Fruit fly (Drosophila melanogaster) whole organism, prepupa: ENCODE measurements around the gene spdi.
"Not testable (repeated sequence)": the region's sequence is repeated elsewhere in the genome, so short reads cannot be mapped to it uniquely, and the experiment has no call there.

Source experiments
- Blimp-1 ChIP-seq: fragments of 200-800 bp; sonication (Bioruptor generic); optimal IDR thresholded peaks from 3 replicates; lab custom pipeline; 2017; ENCODE audit warnings: missing biosample characterization, missing genetic modification characterization, mild to moderate bottlenecking, moderate library complexity, missing genetic modification reagents
- CG10669 ChIP-seq: fragments of 200-800 bp; sonication (Bioruptor generic); optimal IDR thresholded peaks from 3 replicates; lab custom pipeline; 2018; ENCODE audit warnings: missing biosample characterization, mild to moderate bottlenecking, missing genetic modification characterization, moderate library complexity
- CG11294 ChIP-seq: fragments of 200-800 bp; sonication (Bioruptor generic); IDR thresholded peaks from 2 replicates; pipeline ENCODE4 v1.3.6; 2022; ENCODE audit warnings: missing biosample characterization, missing genetic modification characterization
- CG16779 ChIP-seq: fragments of 200-800 bp; sonication (Bioruptor generic); optimal IDR thresholded peaks from 3 replicates; lab custom pipeline; 2017; ENCODE audit warnings: missing biosample characterization, mild to moderate bottlenecking, missing genetic modification characterization
- CG3032 ChIP-seq: fragments of 200-800 bp; optimal IDR thresholded peaks from 2 replicates; lab custom pipeline; 2019; ENCODE audit warnings: missing biosample characterization, mild to moderate bottlenecking, missing genetic modification characterization, moderate library complexity
- CG31627 ChIP-seq: fragments of 200-800 bp; sonication (Bioruptor generic); optimal IDR thresholded peaks from 3 replicates; lab custom pipeline; 2016; ENCODE audit warnings: missing biosample characterization, missing genetic modification characterization
- CG32006 ChIP-seq: fragments of 200-800 bp; sonication (Bioruptor generic); optimal IDR thresholded peaks from 3 replicates; lab custom pipeline; 2017; ENCODE audit warnings: missing biosample characterization, mild to moderate bottlenecking, missing genetic modification characterization
- CG34406 ChIP-seq: fragments of 200-800 bp; sonication (Bioruptor generic); optimal IDR thresholded peaks from 3 replicates; lab custom pipeline; 2016; ENCODE audit warnings: missing biosample characterization, missing genetic modification characterization
- CG3919 ChIP-seq: fragments of 200-800 bp; sonication (Bioruptor generic); optimal IDR thresholded peaks from 3 replicates; lab custom pipeline; 2016; ENCODE audit warnings: missing biosample characterization, missing genetic modification characterization
- CG8119 ChIP-seq: fragments of 200-800 bp; sonication (Bioruptor generic); IDR thresholded peaks from 3 replicates; pipeline ENCODE4 v1.3.6; 2022; ENCODE audit warnings: missing biosample characterization, missing genetic modification characterization
- Eip75B ChIP-seq: fragments of 200-800 bp; sonication (Bioruptor generic); optimal IDR thresholded peaks from 3 replicates; lab custom pipeline; 2016; ENCODE audit warnings: missing biosample characterization, missing genetic modification characterization
- Eip78C ChIP-seq: fragments of 200-800 bp; sonication (Bioruptor generic); peaks from one replicate; lab custom pipeline; 2016; ENCODE audit warnings: missing biosample characterization, missing genetic modification characterization
- Eip93F ChIP-seq: fragments of 200-800 bp; sonication (Bioruptor generic); optimal IDR thresholded peaks from 2 replicates; lab custom pipeline; 2016; ENCODE audit warnings: missing biosample characterization, mild to moderate bottlenecking, missing genetic modification characterization
- Ets21C ChIP-seq: fragments of 200-800 bp; sonication (Bioruptor generic); optimal IDR thresholded peaks from 3 replicates; lab custom pipeline; 2016; ENCODE audit warnings: missing biosample characterization, missing genetic modification characterization
- Gug ChIP-seq: fragments of 200-800 bp; sonication (Bioruptor generic); IDR thresholded peaks from 2 replicates; pipeline ENCODE4 v1.3.6; 2022; ENCODE audit warnings: missing biosample characterization, missing genetic modification characterization
- Hr38 ChIP-seq: sonication (Bioruptor generic); optimal IDR thresholded peaks from 2 replicates; lab custom pipeline; 2016; ENCODE audit warnings: missing biosample characterization, missing genetic modification characterization
- Hr4 ChIP-seq: fragments of 200-800 bp; sonication (Bioruptor generic); optimal IDR thresholded peaks from 3 replicates; lab custom pipeline; 2016; ENCODE audit warnings: missing biosample characterization, missing genetic modification characterization
- Lpt ChIP-seq: fragments of 200-800 bp; sonication (Bioruptor generic); optimal IDR thresholded peaks from 3 replicates; lab custom pipeline; 2016; ENCODE audit warnings: missing biosample characterization, missing genetic modification characterization
- Sox102F ChIP-seq: fragments of 200-800 bp; sonication (Bioruptor generic); optimal IDR thresholded peaks from 2 replicates; lab custom pipeline; 2016; ENCODE audit warnings: missing biosample characterization, mild to moderate bottlenecking, missing genetic modification characterization
- Sox14 ChIP-seq: fragments of 200-800 bp; sonication (Bioruptor generic); optimal IDR thresholded peaks from 3 replicates; lab custom pipeline; 2016; ENCODE audit warnings: missing biosample characterization, missing genetic modification characterization
- acj6 ChIP-seq: fragments of 200-800 bp; sonication (Bioruptor generic); optimal IDR thresholded peaks from 3 replicates; lab custom pipeline; 2016; ENCODE audit warnings: missing biosample characterization, missing genetic modification characterization
- dsx ChIP-seq: fragments of 200-800 bp; optimal IDR thresholded peaks from 3 replicates; lab custom pipeline; 2019; ENCODE audit warnings: missing biosample characterization, mild to moderate bottlenecking, missing genetic modification characterization, moderate library complexity; ENCODE audit not compliant: poor library complexity, severe bottlenecking
- eg ChIP-seq: fragments of 200-800 bp; sonication (Bioruptor generic); IDR thresholded peaks from 3 replicates; pipeline ENCODE4 v1.3.6; 2022; ENCODE audit warnings: missing biosample characterization, missing genetic modification characterization
- esn ChIP-seq: fragments of 200-800 bp; sonication (Bioruptor generic); optimal IDR thresholded peaks from 2 replicates; lab custom pipeline; 2016; ENCODE audit warnings: missing biosample characterization, mild to moderate bottlenecking, missing genetic modification characterization, moderate library complexity
- fd59A ChIP-seq: fragments of 200-800 bp; sonication (Bioruptor generic); optimal IDR thresholded peaks from 2 replicates; lab custom pipeline; 2017; ENCODE audit warnings: missing biosample characterization, mild to moderate bottlenecking, missing genetic modification characterization, missing genetic modification reagents
- fd85E ChIP-seq: fragments of 200-800 bp; sonication (Bioruptor generic); optimal IDR thresholded peaks from 3 replicates; lab custom pipeline; 2016; ENCODE audit warnings: missing biosample characterization, missing genetic modification characterization
- lz ChIP-seq: fragments of 200-800 bp; sonication (Bioruptor generic); optimal IDR thresholded peaks from 3 replicates; lab custom pipeline; 2016; ENCODE audit warnings: missing biosample characterization, missing genetic modification characterization
- pdm3 ChIP-seq: fragments of 200-800 bp; sonication (Bioruptor generic); optimal IDR thresholded peaks from 3 replicates; lab custom pipeline; 2016; ENCODE audit warnings: missing biosample characterization, missing genetic modification characterization
- salr ChIP-seq, 2 experiments: fragments of 200-800 bp; sonication (Bioruptor generic); optimal IDR thresholded peaks; 3 replicates each; lab custom pipeline; 2016 to 2018; ENCODE audit warnings: missing biosample characterization in 2 of 2, missing genetic modification characterization in 2 of 2, mild to moderate bottlenecking in 1 of 2
- ss ChIP-seq, 2 experiments: fragments of 200-800 bp; sonication (Bioruptor generic); optimal IDR thresholded peaks; 2 replicates in 1 of 2; 3 replicates in 1 of 2; lab custom pipeline; 2017 to 2018; ENCODE audit warnings: mild to moderate bottlenecking in 2 of 2, missing biosample characterization in 2 of 2, missing genetic modification characterization in 2 of 2, moderate library complexity in 1 of 2
- svp ChIP-seq: fragments of 200-800 bp; sonication (Bioruptor generic); peaks from one replicate; lab custom pipeline; 2016; ENCODE audit warnings: missing biosample characterization, missing genetic modification characterization
- topi ChIP-seq: fragments of 200-800 bp; sonication (Bioruptor generic); optimal IDR thresholded peaks from 3 replicates; lab custom pipeline; 2016; ENCODE audit warnings: missing biosample characterization, missing genetic modification characterization

The spdi gene

dm6 chrX:646395-647009 is 26.5 kb upstream of the spdi start:
- TF ChIP-seq eg (GFP tag; lab: Robert Waterston, UW): 0 out of 3 replicates have a peak, but pooled peaks have one; percentile 8
- no peak for TF ChIP-seq svp (GFP tag; lab: Kevin White, UChicago)
- no peak for TF ChIP-seq Hr4

- TF ChIP-seq CG31627 (GFP tag; lab: Kevin White, UChicago); pdm3 (GFP tag; lab: Kevin White, UChicago); Blimp-1: not testable (repeated sequence)
Observed at dm6 chrX:644461-644860, 24.5 kb upstream of the spdi start, which contains the start of gene CG13367. Gene CG13367, plus strand, starts transcription at chrX:644761.

- TF ChIP-seq CG31627 (GFP tag; lab: Kevin White, UChicago) (no peak), Sox102F (no peak), Eip78C (GFP tag; lab: Kevin White, UChicago) (peak; percentile 63), Hr38 (no peak), Sox14 (GFP tag; lab: Kevin White, UChicago) (peak; percentile 49), salr (GFP tag; optimal IDR thresholded peaks at IDR 0.05; lab: Kevin White, UChicago) (no peak), fd59A (GFP tag; lab: Kevin White, UChicago) (no peak), dsx (GFP tag; lab: Kevin White, UChicago) (peak; percentile 41), CG32006 (no peak), Eip93F (GFP tag; lab: Kevin White, UChicago) (no peak), fd85E (GFP tag; lab: Kevin White, UChicago) (no peak)
Observed at dm6 chrX:636606-637530, 16.9 kb upstream of the spdi start.

dm6 chrX:635495-636142 is 15.6 kb upstream of the spdi start, which contains the start of gene Dredd:
Gene Dredd, minus strand, starts transcription at chrX:635545.
- TF ChIP-seq Eip78C (GFP tag; lab: Kevin White, UChicago): peak; percentile 40
- TF ChIP-seq Lpt (GFP tag; lab: Kevin White, UChicago): no peak
- peak in 1 of 2 experiments; percentile 27 for TF ChIP-seq ss (GFP tag; optimal IDR thresholded peaks at IDR 0.05; lab: Kevin White, UChicago)
- peak; percentile 14 for TF ChIP-seq topi (GFP tag; lab: Kevin White, UChicago)
- TF ChIP-seq CG16779 (tag; lab: Kevin White, UChicago): no peak
- TF ChIP-seq Sox14 (GFP tag; lab: Kevin White, UChicago): peak; percentile 24
- no peak for TF ChIP-seq Eip75B (GFP tag; lab: Kevin White, UChicago)
- no peak for TF ChIP-seq Gug (GFP tag; lab: Robert Waterston, UW)
- TF ChIP-seq CG8119 (GFP tag; lab: Robert Waterston, UW): no peak
- TF ChIP-seq acj6: no peak
- TF ChIP-seq CG3032 (tag; lab: Kevin White, UChicago): no peak
- no peak for TF ChIP-seq CG34406 (GFP tag; lab: Kevin White, UChicago)
- TF ChIP-seq esn (GFP tag; lab: Kevin White, UChicago): peak; percentile 27
- no peak for TF ChIP-seq lz
- no peak for TF ChIP-seq CG10669
- TF ChIP-seq CG11294 (GFP tag; lab: Robert Waterston, UW): no peak
- no peak for TF ChIP-seq Ets21C (GFP tag; lab: Kevin White, UChicago)
- no peak for TF ChIP-seq dsx (GFP tag; lab: Kevin White, UChicago)
- peak; percentile 84 for TF ChIP-seq svp (GFP tag; lab: Kevin White, UChicago)
- TF ChIP-seq CG31627 (GFP tag; lab: Kevin White, UChicago): no peak
- no peak for TF ChIP-seq salr (GFP tag; optimal IDR thresholded peaks at IDR 0.05; lab: Kevin White, UChicago)
- peak; percentile 67 for TF ChIP-seq Eip93F (GFP tag; lab: Kevin White, UChicago)
- no peak for TF ChIP-seq Hr4
- TF ChIP-seq CG3919: no peak
